Worm (Caenorhabditis elegans): ENCODE data around the gene moa-1.
A peak's percentile ranks its signal among the peaks of the same experiment; 100 is the strongest.

DNA sequence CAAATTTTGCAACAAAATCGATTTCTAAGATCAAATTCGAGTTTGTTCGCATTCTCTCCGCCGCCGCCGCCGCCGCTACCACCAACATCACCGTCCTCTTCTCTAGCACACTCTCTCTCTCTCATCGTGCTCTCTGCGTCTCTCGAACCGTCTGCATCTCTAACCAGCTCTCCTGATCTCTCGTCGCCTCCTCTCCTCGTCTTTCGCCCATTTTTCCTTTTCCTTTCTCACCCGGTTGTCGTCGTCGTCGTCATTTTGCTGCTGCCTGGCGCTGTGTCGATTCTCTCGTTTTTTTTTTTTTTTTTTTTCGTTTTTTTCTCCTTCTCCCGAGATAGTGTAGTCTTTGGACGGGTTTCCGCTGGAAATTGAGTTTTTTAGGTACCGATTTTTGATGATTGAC lies 43.2 kb downstream of the moa-1 start:
- TF ChIP-seq tab-1 (GFP tag; IDR thresholded peaks at IDR 0.05), result no peak
- no peak for TF ChIP-seq ztf-29 (GFP tag; IDR thresholded peaks at IDR 0.05)
- peak; percentile 64; the same call in 1 of the 2 replicates for TF ChIP-seq flt-1 (GFP tag; IDR thresholded peaks at IDR 0.05)
- TF ChIP-seq T22C8.4 (GFP tag; IDR thresholded peaks at IDR 0.05), result no peak

Data from whole organism, midembryonic.